Worm (Caenorhabditis elegans) whole organism, dauer: ENCODE measurements around the gene trcs-1.
"Not testable (repeated sequence)": the region's sequence is repeated elsewhere in the genome, so short reads cannot be mapped to it uniquely, and the experiment has no call there.

Experiments used
- unc-62 ChIP-seq: sonication (generic microtip); optimal IDR thresholded peaks from 2 replicates; lab custom pipeline; 2017; ENCODE audit warnings: missing biosample characterization, missing genetic modification reagents, missing genetic modification characterization

Gene trcs-1

DNA sequence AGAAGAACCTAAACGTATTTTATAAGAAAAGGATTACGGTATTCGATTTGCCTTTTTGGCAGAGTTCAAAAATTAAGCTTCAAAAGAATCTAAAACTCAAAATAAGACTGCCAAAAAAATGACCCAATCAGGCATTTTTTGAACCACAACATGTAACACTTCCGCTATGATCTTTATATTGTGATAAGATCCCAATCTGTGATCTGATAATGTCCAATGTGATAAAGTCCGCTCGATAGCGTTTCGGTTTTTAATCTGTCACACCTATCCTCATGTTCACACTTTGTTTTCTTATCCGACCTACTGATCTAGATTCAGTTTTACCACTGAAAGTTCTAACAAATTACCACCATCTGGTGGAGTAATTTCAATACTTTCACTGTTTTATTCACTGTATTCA lies 25.4 kb upstream of the trcs-1 start:
- no peak for TF ChIP-seq unc-62 (GFP tag; lab: Kevin White, UChicago)

ce11 chrIV:9613072-9613590 lies 24.5 kb upstream of the trcs-1 start:
- TF ChIP-seq unc-62 (GFP tag; lab: Kevin White, UChicago), result no peak

DNA sequence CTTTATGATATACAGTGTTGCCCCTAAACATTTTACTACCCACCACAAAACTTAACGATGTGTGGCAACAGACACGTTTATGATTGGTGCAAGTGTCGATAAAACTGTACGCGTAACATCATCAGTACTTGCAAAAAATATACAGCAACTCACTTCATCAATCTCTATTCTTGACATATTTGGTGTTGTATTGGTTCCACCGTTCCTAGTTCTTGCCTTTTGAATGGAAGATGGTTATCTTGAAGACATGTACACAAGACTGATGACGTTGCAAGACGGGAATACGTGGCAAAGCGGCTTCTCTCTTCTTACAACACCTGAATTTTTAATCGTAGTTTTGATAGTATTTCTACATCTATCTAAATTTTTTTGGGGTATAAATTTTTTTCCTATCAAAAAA lies 22.3 kb upstream of the trcs-1 start:
- TF ChIP-seq unc-62 (GFP tag; lab: Kevin White, UChicago), result no peak

- TF ChIP-seq unc-62 (GFP tag; lab: Kevin White, UChicago), result no peak
These were observed 20.5 kb upstream of the trcs-1 start for ce11 chrIV:9609095-9609494.

- no peak for TF ChIP-seq unc-62 (GFP tag; lab: Kevin White, UChicago)
These were observed 19.3 kb upstream of the trcs-1 start for ce11 chrIV:9607945-9608344.

ce11 chrIV:9601595-9601994 lies 13.0 kb upstream of the trcs-1 start, which contains the start of gene aat-1:
Gene aat-1, minus strand, starts transcription at chrIV:9601695.
- no peak for TF ChIP-seq unc-62 (GFP tag; lab: Kevin White, UChicago)

DNA sequence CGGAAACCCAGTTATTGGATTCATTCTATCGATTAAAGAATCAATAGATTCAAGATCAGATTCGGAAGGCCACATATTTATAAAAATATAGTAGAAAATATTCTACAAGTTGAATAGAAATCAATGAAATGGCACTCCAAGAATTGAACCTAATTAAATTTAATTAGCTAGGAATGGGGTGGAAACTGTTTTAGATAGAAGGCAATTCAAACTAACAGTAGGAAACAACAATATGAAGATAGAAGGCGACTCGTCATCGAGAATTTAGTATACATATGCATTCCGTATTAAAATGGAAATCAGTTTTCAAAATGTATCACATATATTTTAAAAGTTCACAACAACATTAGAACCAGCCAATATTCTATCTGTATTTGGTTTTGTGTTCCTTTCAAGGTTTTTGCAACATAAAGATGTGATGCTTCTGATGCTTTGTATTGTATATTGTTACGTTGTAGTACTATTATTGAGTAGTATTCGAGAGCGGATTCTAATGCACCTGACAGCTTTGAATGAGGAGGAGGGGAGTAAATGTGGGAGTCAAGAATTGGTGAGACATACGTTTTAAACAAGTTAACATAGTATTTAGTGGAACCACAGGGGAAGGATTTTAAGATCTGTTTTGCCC lies 7.3 kb upstream of the trcs-1 start, which contains the start of the genes F27C8.3 and F27C8.2:
F27C8.3 (minus strand) TSS at position 101 of the 628 bp plus-strand sequence.
F27C8.2 (plus strand) TSS at position 578 of the 628 bp plus-strand sequence.
- not testable (repeated sequence) for TF ChIP-seq unc-62 (GFP tag; lab: Kevin White, UChicago)

DNA sequence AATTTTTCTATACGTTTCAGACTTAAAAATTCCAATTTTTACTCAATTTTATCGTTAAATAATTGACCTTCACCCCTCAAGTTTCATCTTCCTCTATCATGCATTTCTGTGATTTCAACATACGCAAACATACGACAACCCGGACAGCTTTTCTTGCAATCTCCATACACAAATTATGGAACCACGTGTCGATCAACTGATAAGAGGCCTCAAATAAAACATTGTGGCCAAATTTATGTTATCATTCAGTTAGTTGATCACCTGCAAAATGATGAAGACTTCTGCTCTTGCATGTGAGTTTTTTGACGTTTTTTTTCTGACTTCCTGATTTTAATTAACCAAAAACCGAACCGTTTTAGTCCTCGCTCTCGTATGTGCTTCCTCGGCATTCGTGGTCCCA lies 4.8 kb upstream of the trcs-1 start, which contains the start of gene spp-18:
spp-18 (plus strand) TSS at position 257 of the 400 bp plus-strand sequence.
- no peak for TF ChIP-seq unc-62 (GFP tag; lab: Kevin White, UChicago)

DNA sequence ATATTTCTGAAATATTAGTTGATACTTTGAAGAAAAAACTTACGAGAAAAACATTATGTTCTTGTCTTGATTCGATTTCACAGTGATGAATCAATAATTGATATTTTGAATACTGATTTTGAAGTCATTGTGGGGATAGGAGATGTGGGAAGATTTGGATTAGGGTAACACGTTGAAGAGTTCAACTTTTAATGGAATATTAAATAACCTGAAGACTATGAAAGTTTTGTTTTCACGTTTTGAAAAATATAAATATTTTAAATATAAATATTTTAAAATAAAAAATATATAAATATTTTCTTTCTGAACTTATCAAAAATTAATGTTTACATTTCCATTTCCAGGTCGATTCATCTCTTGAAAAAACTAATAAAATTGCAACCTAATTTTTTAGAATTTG lies 3.8 kb upstream of the trcs-1 start, which contains the start of gene pei-1:
pei-1 (minus strand) TSS at position 101 of the 400 bp plus-strand sequence.
- no peak for TF ChIP-seq unc-62 (GFP tag; lab: Kevin White, UChicago)

DNA sequence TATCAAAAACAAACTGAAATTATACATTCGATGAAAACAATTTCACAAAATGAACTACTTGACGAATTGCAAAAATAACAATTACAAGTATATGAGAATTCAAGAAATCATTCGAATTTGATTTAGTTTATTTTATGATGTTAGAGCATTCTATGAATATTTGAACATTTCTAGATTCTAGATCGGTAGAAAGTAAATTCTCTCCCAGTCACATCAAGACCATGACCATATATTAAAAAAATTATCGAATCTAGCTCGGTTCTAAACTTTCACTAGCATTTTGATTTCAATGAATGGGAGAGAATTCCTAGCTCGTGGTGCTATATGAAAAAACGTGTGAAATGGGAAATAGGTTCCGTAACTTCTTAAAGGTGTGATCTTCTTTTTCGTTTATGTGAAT lies 4.3 kb downstream of the trcs-1 start:
- no peak for TF ChIP-seq unc-62 (GFP tag; lab: Kevin White, UChicago)

DNA sequence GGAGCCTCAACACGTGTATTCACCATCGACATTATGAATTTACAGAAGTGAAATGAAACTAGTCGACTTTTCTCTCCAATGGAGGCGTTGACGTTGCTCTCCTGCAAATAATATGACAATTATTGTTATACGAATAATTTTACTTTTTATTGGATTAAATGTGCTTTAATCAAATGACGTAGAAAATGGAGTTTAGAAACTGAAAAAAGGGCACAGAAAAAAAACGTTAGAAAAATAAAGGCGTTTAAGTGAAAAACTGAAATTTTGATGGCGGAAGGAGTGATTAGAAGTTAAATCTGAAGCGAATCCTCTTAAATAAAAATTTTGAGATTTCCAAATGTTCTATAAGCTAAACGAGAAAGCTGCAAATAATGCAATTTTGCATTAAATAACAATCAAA lies 8.6 kb downstream of the trcs-1 start, which contains the start of gene npr-2:
npr-2 (minus strand) TSS at position 101 of the 400 bp plus-strand sequence.
- TF ChIP-seq unc-62 (GFP tag; lab: Kevin White, UChicago), result no peak

DNA sequence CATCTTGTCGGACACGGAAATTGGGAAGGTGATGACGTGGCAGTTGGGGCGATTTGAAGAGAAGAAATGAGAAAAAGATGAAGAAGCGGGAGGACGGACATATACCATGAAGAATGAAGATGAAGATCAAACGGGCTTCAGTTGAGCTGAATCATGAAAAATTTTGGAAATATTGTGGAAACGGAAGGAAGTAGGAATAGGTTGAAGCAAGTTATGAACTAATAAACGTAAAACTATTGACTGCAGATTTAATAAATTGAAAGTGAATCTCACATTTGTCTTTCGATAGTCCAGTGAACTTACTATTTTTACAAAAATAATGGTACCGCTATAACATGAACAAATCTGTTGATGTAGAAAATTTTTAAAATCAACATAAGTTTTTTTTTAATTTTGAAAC lies 22.1 kb downstream of the trcs-1 start, which contains the start of gene lron-14:
lron-14 (minus strand) TSS at position 101 of the 400 bp plus-strand sequence.
- no peak for TF ChIP-seq unc-62 (GFP tag; lab: Kevin White, UChicago)

- TF ChIP-seq unc-62 (GFP tag; lab: Kevin White, UChicago), result no peak
These were observed 24.9 kb downstream of the trcs-1 start for ce11 chrIV:9563529-9564376.

ce11 chrIV:9563079-9563478 lies 25.6 kb downstream of the trcs-1 start, which contains the start of gene col-122:
Gene col-122, plus strand, starts transcription at chrIV:9563379.
- no peak for TF ChIP-seq unc-62 (GFP tag; lab: Kevin White, UChicago)

- no peak for TF ChIP-seq unc-62 (GFP tag; lab: Kevin White, UChicago)
These were observed 42.6 kb downstream of the trcs-1 start, which contains the start of gene T05A1.5 for ce11 chrIV:9545986-9546385. Gene T05A1.5, plus strand, starts transcription at chrIV:9546286.
